Worm (Caenorhabditis elegans) whole organism, L1 larva: Measurements from ENCODE around the gene raga-1.
A peak's percentile ranks its signal among the peaks of the same experiment; 100 is the strongest.

ENCODE experiments used
- C04F5.9 ChIP-seq: sonication (generic microtip); optimal IDR thresholded peaks from 2 replicates; lab custom pipeline; 2016; ENCODE audit warnings: missing genetic modification characterization, missing compliant biosample characterization
- C34B4.2 ChIP-seq: sonication (generic microtip); optimal IDR thresholded peaks from 2 replicates; lab custom pipeline; 2017; ENCODE audit warnings: mild to moderate bottlenecking, missing genetic modification characterization, missing compliant biosample characterization
- Y116A8C.19 ChIP-seq: sonication (generic microtip); optimal IDR thresholded peaks from 2 replicates; lab custom pipeline; 2016; ENCODE audit warnings: missing compliant biosample characterization, missing genetic modification characterization, borderline replicate concordance
- aha-1 ChIP-seq: fragments of 150-350 bp; optimal IDR thresholded peaks from 2 replicates; lab custom pipeline; 2014; ENCODE audit warnings: missing biosample characterization, missing genetic modification characterization
- alr-1 ChIP-seq: fragments of 200-800 bp; sonication (Bioruptor generic); optimal IDR thresholded peaks from 2 replicates; lab custom pipeline; 2018; ENCODE audit warnings: borderline replicate concordance, mild to moderate bottlenecking, missing genetic modification characterization, missing compliant biosample characterization
- ceh-8 ChIP-seq: fragments of 200-800 bp; sonication (Bioruptor generic); optimal IDR thresholded peaks from 2 replicates; lab custom pipeline; 2018; ENCODE audit warnings: mild to moderate bottlenecking, missing genetic modification characterization, moderate library complexity, missing compliant biosample characterization
- ceh-88 ChIP-seq: fragments of 200-800 bp; sonication (Bioruptor generic); IDR thresholded peaks from 2 replicates; pipeline ENCODE4 v1.3.6; 2022; ENCODE audit warnings: missing genetic modification characterization, missing compliant biosample characterization
- ceh-90 ChIP-seq: sonication (generic microtip); optimal IDR thresholded peaks from 2 replicates; lab custom pipeline; 2016; ENCODE audit warnings: missing genetic modification characterization, missing compliant biosample characterization
- dpl-1 ChIP-seq, 3 experiments: fragments of 150-350 bp in 2 of 3; sonication (generic microtip) in 1 of 3; optimal IDR thresholded peaks; 2 replicates each; lab custom pipeline; 2014 to 2017; ENCODE audit warnings: missing biosample characterization in 3 of 3, missing genetic modification characterization in 3 of 3, missing genetic modification reagents in 3 of 3
- dsc-1 ChIP-seq: sonication (generic microtip); optimal IDR thresholded peaks from 2 replicates; lab custom pipeline; 2016; ENCODE audit warnings: mild to moderate bottlenecking, missing genetic modification characterization, missing compliant biosample characterization
- efl-1 ChIP-seq, 4 experiments: fragments of 150-350 bp; optimal IDR thresholded peaks in 3 of 4; peaks in 1 of 4; 1 replicate in 1 of 4; 2 replicates in 3 of 4; lab custom pipeline; 2014; ENCODE audit warnings: missing biosample characterization in 2 of 4, missing genetic modification characterization in 2 of 4, missing genetic modification reagents in 2 of 4
- egl-13 ChIP-seq: sonication (generic microtip); optimal IDR thresholded peaks from 2 replicates; lab custom pipeline; 2016; ENCODE audit warnings: missing genotype, missing genetic modification reagents, missing genetic modification characterization, missing compliant biosample characterization
- elt-2 ChIP-seq: sonication (generic microtip); optimal IDR thresholded peaks from 2 replicates; lab custom pipeline; 2016; ENCODE audit warnings: missing genetic modification characterization, mild to moderate bottlenecking, inconsistent platforms, missing compliant biosample characterization, missing genetic modification reagents
- elt-3 ChIP-seq, 6 experiments: fragments of 150-350 bp in 1 of 6; sonication (generic microtip); optimal IDR thresholded peaks; 2 replicates each; lab custom pipeline; 2017 to 2018; ENCODE audit warnings: missing biosample characterization in 6 of 6, missing genetic modification characterization in 6 of 6, inconsistent platforms in 1 of 6
- fkh-4 ChIP-seq: sonication (generic microtip); optimal IDR thresholded peaks from 2 replicates; lab custom pipeline; 2016; ENCODE audit warnings: missing compliant biosample characterization, missing genetic modification characterization, borderline replicate concordance
- fkh-8 ChIP-seq: sonication (generic microtip); optimal IDR thresholded peaks from 2 replicates; lab custom pipeline; 2016; ENCODE audit warnings: mild to moderate bottlenecking, missing genetic modification characterization, missing compliant biosample characterization
- grh-1 ChIP-seq: fragments of 200-800 bp; sonication (Bioruptor generic); IDR thresholded peaks from 2 replicates; pipeline ENCODE4 v1.3.6; 2022; ENCODE audit warnings: missing genetic modification reagents, missing genetic modification characterization, missing compliant biosample characterization
- isw-1 ChIP-seq: fragments of 200-800 bp; sonication (Bioruptor generic); IDR thresholded peaks from 2 replicates; pipeline ENCODE4 v1.3.6; 2022; ENCODE audit warnings: missing genetic modification characterization, missing compliant biosample characterization
- jun-1 ChIP-seq: fragments of 150-350 bp; optimal IDR thresholded peaks from 2 replicates; lab custom pipeline; 2014; ENCODE audit warnings: missing biosample characterization, missing genetic modification reagents, missing genetic modification characterization
- lin-13 ChIP-seq: fragments of 150-350 bp; optimal IDR thresholded peaks from 2 replicates; lab custom pipeline; 2014; ENCODE audit warnings: missing biosample characterization, missing genetic modification reagents, missing genetic modification characterization
- lin-14 ChIP-seq: fragments of 200-800 bp; sonication (Bioruptor generic); optimal IDR thresholded peaks from 2 replicates; lab custom pipeline; 2018; ENCODE audit warnings: mild to moderate bottlenecking, missing genetic modification characterization, moderate library complexity, missing compliant biosample characterization
- lin-35 ChIP-seq, 2 experiments: fragments of 150-350 bp; optimal IDR thresholded peaks; 2 replicates each; lab custom pipeline; 2014; ENCODE audit warnings: missing biosample characterization in 2 of 2, missing genetic modification characterization in 2 of 2, missing genetic modification reagents in 2 of 2
- lin-39 ChIP-seq: fragments of 150-350 bp; optimal IDR thresholded peaks from 2 replicates; lab custom pipeline; 2014; ENCODE audit warnings: missing biosample characterization, missing genetic modification reagents, missing genetic modification characterization
- lsy-2 ChIP-seq, 2 experiments: fragments of 150-350 bp; optimal IDR thresholded peaks; 2 replicates each; lab custom pipeline; 2014; ENCODE audit warnings: missing biosample characterization in 2 of 2, missing genetic modification characterization in 2 of 2
- mdl-1 ChIP-seq, 2 experiments: fragments of 150-350 bp; optimal IDR thresholded peaks; 2 replicates each; lab custom pipeline; 2014 to 2017; ENCODE audit warnings: missing biosample characterization in 2 of 2, missing genetic modification characterization in 2 of 2, inconsistent platforms in 1 of 2
- nhr-11 ChIP-seq: fragments of 150-350 bp; optimal IDR thresholded peaks from 2 replicates; lab custom pipeline; 2014; ENCODE audit warnings: missing biosample characterization, missing genetic modification characterization
- nhr-12 ChIP-seq: sonication (generic microtip); optimal IDR thresholded peaks from 2 replicates; lab custom pipeline; 2017; ENCODE audit warnings: missing biosample characterization, missing genetic modification characterization
- nhr-19 ChIP-seq: fragments of 200-800 bp; sonication (Bioruptor generic); conservative IDR thresholded peaks from 2 replicates; pipeline ENCODE4 v1.3.6; 2022; ENCODE audit warnings: missing genetic modification characterization, missing compliant biosample characterization
- nhr-28 ChIP-seq: fragments of 150-350 bp; optimal IDR thresholded peaks from 2 replicates; lab custom pipeline; 2014; ENCODE audit warnings: missing biosample characterization, missing genetic modification characterization
- nhr-71 ChIP-seq: sonication (generic microtip); optimal IDR thresholded peaks from 2 replicates; lab custom pipeline; 2016; ENCODE audit warnings: mild to moderate bottlenecking, missing genetic modification characterization, moderate library complexity, missing compliant biosample characterization
- nhr-76 ChIP-seq: sonication (generic microtip); optimal IDR thresholded peaks from 2 replicates; lab custom pipeline; 2017; ENCODE audit warnings: missing biosample characterization, missing genetic modification characterization
- nhr-77 ChIP-seq: fragments of 150-350 bp; optimal IDR thresholded peaks from 2 replicates; lab custom pipeline; 2014; ENCODE audit warnings: missing biosample characterization, missing genetic modification characterization
- pag-3 ChIP-seq: sonication (generic microtip); optimal IDR thresholded peaks from 2 replicates; lab custom pipeline; 2017; ENCODE audit warnings: missing genetic modification characterization, mild to moderate bottlenecking, missing compliant biosample characterization, antibody characterized with exemption, borderline replicate concordance; ENCODE audit not compliant: insufficient read depth
- pax-3 ChIP-seq: fragments of 200-800 bp; sonication (Bioruptor generic); optimal IDR thresholded peaks from 2 replicates; lab custom pipeline; 2018; ENCODE audit warnings: mild to moderate bottlenecking, missing genetic modification characterization, moderate library complexity, missing compliant biosample characterization
- rnt-1 ChIP-seq: sonication (generic microtip); optimal IDR thresholded peaks from 2 replicates; lab custom pipeline; 2016; ENCODE audit warnings: mild to moderate bottlenecking, missing genetic modification characterization, moderate library complexity, missing compliant biosample characterization
- skn-1 ChIP-seq: fragments of 150-350 bp; optimal IDR thresholded peaks from 2 replicates; lab custom pipeline; 2014; ENCODE audit warnings: missing biosample characterization, missing genetic modification characterization
- snpc-4 ChIP-seq: fragments of 150-350 bp; optimal IDR thresholded peaks from 2 replicates; lab custom pipeline; 2014; ENCODE audit warnings: missing biosample characterization, missing genetic modification characterization
- sox-4 ChIP-seq: sonication (generic microtip); optimal IDR thresholded peaks from 2 replicates; lab custom pipeline; 2016; ENCODE audit warnings: missing genetic modification characterization, missing compliant biosample characterization
- sptf-1 ChIP-seq: fragments of 150-350 bp; optimal IDR thresholded peaks from 2 replicates; lab custom pipeline; 2014; ENCODE audit warnings: missing biosample characterization, missing genetic modification characterization
- sup-37 ChIP-seq: fragments of 200-800 bp; sonication (Bioruptor generic); optimal IDR thresholded peaks from 2 replicates; lab custom pipeline; 2018; ENCODE audit warnings: mild to moderate bottlenecking, missing genetic modification characterization, missing compliant biosample characterization
- swsn-7 ChIP-seq: sonication (generic microtip); optimal IDR thresholded peaks from 2 replicates; lab custom pipeline; 2016; ENCODE audit warnings: missing genetic modification characterization, missing compliant biosample characterization
- tlp-1 ChIP-seq: fragments of 150-350 bp; optimal IDR thresholded peaks from 2 replicates; lab custom pipeline; 2014; ENCODE audit warnings: missing biosample characterization, missing genetic modification characterization
- unc-130 ChIP-seq: fragments of 150-350 bp; optimal IDR thresholded peaks from 2 replicates; lab custom pipeline; 2017; ENCODE audit warnings: missing biosample characterization, missing genetic modification characterization, inconsistent platforms
- unc-30 ChIP-seq: sonication (generic microtip); optimal IDR thresholded peaks from 2 replicates; lab custom pipeline; 2017; ENCODE audit warnings: missing biosample characterization, missing genetic modification characterization
- unc-62 ChIP-seq: fragments of 150-350 bp; optimal IDR thresholded peaks from 2 replicates; lab custom pipeline; 2014; ENCODE audit warnings: missing biosample characterization, missing genetic modification reagents, missing genetic modification characterization
- xbp-1 ChIP-seq: sonication (generic microtip); optimal IDR thresholded peaks from 2 replicates; lab custom pipeline; 2016; ENCODE audit warnings: missing genetic modification characterization, missing compliant biosample characterization
- zip-4 ChIP-seq: fragments of 200-800 bp; sonication (Bioruptor generic); optimal IDR thresholded peaks from 2 replicates; lab custom pipeline; 2018; ENCODE audit warnings: mild to moderate bottlenecking, missing genetic modification characterization, moderate library complexity, missing compliant biosample characterization
- ztf-11 ChIP-seq, 2 experiments: sonication (generic microtip); optimal IDR thresholded peaks; 2 replicates each; lab custom pipeline; 2016 to 2017; ENCODE audit warnings: missing genetic modification characterization in 2 of 2, missing biosample characterization in 1 of 2, missing compliant biosample characterization in 1 of 2
- ztf-4 ChIP-seq: fragments of 150-350 bp; optimal IDR thresholded peaks from 2 replicates; lab custom pipeline; 2014; ENCODE audit warnings: missing biosample characterization, missing genetic modification characterization

The raga-1 gene

ce11 chrII:11345570-11346029 lies 44.4 kb downstream of the raga-1 start, which contains the start of gene nduf-11 (continued):
- TF ChIP-seq Y116A8C.19 (tag; lab: Kevin White, UChicago) (no peak), alr-1 (tag; lab: Kevin White, UChicago) (no peak), fkh-4 (tag; lab: Kevin White, UChicago) (peak; percentile 43), nhr-71 (tag; lab: Kevin White, UChicago) (peak; percentile 93), ztf-4 (tag; lab: Kevin White, UChicago) (peak; percentile 70), lin-39 (peak; percentile 88), nhr-77 (peak; percentile 52), snpc-4 (peak; percentile 75), efl-1 (optimal IDR thresholded peaks at IDR 0.05; lab: Kevin White, UChicago) (peak; percentile 75 to 98), efl-1 (GFP tag; optimal IDR thresholded peaks at IDR 0.05 in 1 of 2; lab: Kevin White, UChicago) (peak; percentile 96 to 100), nhr-19 (peak; percentile 89), ceh-88 (peak; percentile 40; the same call in 1 of the 2 replicates), pag-3 (tag; lab: Kevin White, UChicago) (no peak), pax-3 (tag; lab: Kevin White, UChicago) (peak; percentile 69), mdl-1 (tag; optimal IDR thresholded peaks at IDR 0.05; lab: Kevin White, UChicago) (peak in 1 of 2 experiments; percentile 80), lin-14 (GFP tag; lab: Kevin White, UChicago) (peak; percentile 85), unc-62 (GFP tag; lab: Kevin White, UChicago) (no peak), ceh-8 (GFP tag; lab: Kevin White, UChicago) (peak; percentile 30), lin-13 (peak; percentile 75), lsy-2 (tag; optimal IDR thresholded peaks at IDR 0.05; lab: Kevin White, UChicago) (peak; percentile 92 to 93), rnt-1 (peak; percentile 92), sptf-1 (tag; lab: Kevin White, UChicago) (no peak), grh-1 (GFP tag; lab: Robert Waterston, UW) (peak; percentile 90), unc-30 (no peak), ztf-11 (tag; optimal IDR thresholded peaks at IDR 0.05; lab: Kevin White, UChicago) (peak in 1 of 2 experiments; percentile 70), dsc-1 (peak; percentile 90), aha-1 (tag; lab: Kevin White, UChicago) (peak; percentile 59), C34B4.2 (tag; lab: Kevin White, UChicago) (no peak), swsn-7 (tag; lab: Kevin White, UChicago) (peak; percentile 87), C04F5.9 (tag; lab: Kevin White, UChicago) (peak; percentile 72), nhr-76 (tag; lab: Kevin White, UChicago) (no peak), isw-1 (GFP tag; lab: Robert Waterston, UW) (peak; percentile 84)
- TF ChIP-seq, all 84 proteins: peak for 60

- peak; percentile 29 for TF ChIP-seq rnt-1
- TF ChIP-seq elt-2 (tag; lab: Kevin White, UChicago), result peak; percentile 47
- TF ChIP-seq sox-4, result peak; percentile 75
- peak; percentile 79 for TF ChIP-seq skn-1 (tag; lab: Kevin White, UChicago)
- TF ChIP-seq nhr-28 (tag; lab: Kevin White, UChicago), result no peak
- peak; percentile 77 for TF ChIP-seq swsn-7 (tag; lab: Kevin White, UChicago)
- peak; percentile 87 to 96 for TF ChIP-seq lin-35 (GFP tag; optimal IDR thresholded peaks at IDR 0.05; lab: Kevin White, UChicago)
- TF ChIP-seq nhr-11 (tag; lab: Kevin White, UChicago), result peak; percentile 76
- TF ChIP-seq mdl-1 (tag; optimal IDR thresholded peaks at IDR 0.05; lab: Kevin White, UChicago), result peak in 1 of 2 experiments; percentile 42
- no peak for TF ChIP-seq zip-4
- peak; percentile 63 for TF ChIP-seq unc-130 (tag; lab: Kevin White, UChicago)
- TF ChIP-seq tlp-1 (tag; lab: Kevin White, UChicago), result no peak
- peak; percentile 80 to 92 (median 87) for TF ChIP-seq dpl-1 (GFP tag; optimal IDR thresholded peaks at IDR 0.05; lab: Kevin White, UChicago)
- TF ChIP-seq elt-3 (tag; optimal IDR thresholded peaks at IDR 0.05; lab: Kevin White, UChicago), result peak in 1 of 6 experiments; percentile 52
- TF ChIP-seq nhr-12 (tag; lab: Kevin White, UChicago), result no peak
- peak; percentile 6 for TF ChIP-seq ceh-90 (tag; lab: Kevin White, UChicago)
- peak; percentile 14 for TF ChIP-seq jun-1 (tag; lab: Kevin White, UChicago)
- peak; percentile 95 for TF ChIP-seq fkh-8 (tag; lab: Kevin White, UChicago)
- TF ChIP-seq sup-37, result no peak
- no peak; the same call in 1 of the 2 replicates for TF ChIP-seq ceh-88
- no peak for TF ChIP-seq ztf-11 (tag; optimal IDR thresholded peaks at IDR 0.05; lab: Kevin White, UChicago)
- TF ChIP-seq xbp-1 (tag; lab: Kevin White, UChicago), result peak; percentile 30
- TF ChIP-seq isw-1 (GFP tag; lab: Robert Waterston, UW), result peak; percentile 42
- peak; percentile 71 for TF ChIP-seq egl-13 (tag; lab: Kevin White, UChicago)
- TF ChIP-seq ceh-8 (GFP tag; lab: Kevin White, UChicago), result peak; percentile 48
Measured at ce11 chrII:11347878-11348556, 46.9 kb downstream of the raga-1 start, which contains the start of the genes B0491.6 and pigm-1. Gene B0491.6 (minus strand): TSS chrII:11348343. Gene pigm-1 (plus strand): TSS chrII:11348445.
